Worm (Caenorhabditis elegans) whole organism, mixed stage, embryonic: ENCODE data around the gene pqn-65.

Source experiments
- blmp-1 ChIP-seq: fragments of 150-350 bp; optimal IDR thresholded peaks from 2 replicates; lab custom pipeline; 2014; ENCODE audit warnings: missing biosample characterization, missing genetic modification characterization
- ceh-43 ChIP-seq: fragments of 200-800 bp; sonication (Bioruptor generic); optimal IDR thresholded peaks from 2 replicates; lab custom pipeline; 2018; ENCODE audit warnings: mild to moderate bottlenecking, missing genetic modification characterization, moderate library complexity, missing compliant biosample characterization
- lin-32 ChIP-seq: fragments of 200-800 bp; sonication (Bioruptor generic); optimal IDR thresholded peaks from 2 replicates; lab custom pipeline; 2018; ENCODE audit warnings: mild to moderate bottlenecking, missing genetic modification characterization, missing compliant biosample characterization
- mep-1 ChIP-seq: fragments of 150-350 bp; optimal IDR thresholded peaks from 2 replicates; lab custom pipeline; 2017; ENCODE audit warnings: missing biosample characterization, missing genetic modification reagents, missing genetic modification characterization, inconsistent platforms
- nhr-237 ChIP-seq: fragments of 150-350 bp; optimal IDR thresholded peaks from 2 replicates; lab custom pipeline; 2014; ENCODE audit warnings: missing biosample characterization, missing genetic modification characterization
- pha-4 ChIP-seq: fragments of 150-350 bp; optimal IDR thresholded peaks from 2 replicates; lab custom pipeline; 2018; ENCODE audit warnings: missing biosample characterization, missing genetic modification reagents, missing genetic modification characterization
- sem-2 ChIP-seq: fragments of 200-800 bp; sonication (Bioruptor generic); optimal IDR thresholded peaks from 2 replicates; lab custom pipeline; 2018; ENCODE audit warnings: mild to moderate bottlenecking, missing genetic modification characterization, missing compliant biosample characterization
- snpc-4 ChIP-seq: fragments of 150-350 bp; optimal IDR thresholded peaks from 2 replicates; lab custom pipeline; 2014; ENCODE audit warnings: missing biosample characterization, missing genetic modification characterization
- ztf-11 ChIP-seq: fragments of 150-350 bp; optimal IDR thresholded peaks from 2 replicates; lab custom pipeline; 2014; ENCODE audit warnings: missing biosample characterization, missing genetic modification characterization

DNA sequence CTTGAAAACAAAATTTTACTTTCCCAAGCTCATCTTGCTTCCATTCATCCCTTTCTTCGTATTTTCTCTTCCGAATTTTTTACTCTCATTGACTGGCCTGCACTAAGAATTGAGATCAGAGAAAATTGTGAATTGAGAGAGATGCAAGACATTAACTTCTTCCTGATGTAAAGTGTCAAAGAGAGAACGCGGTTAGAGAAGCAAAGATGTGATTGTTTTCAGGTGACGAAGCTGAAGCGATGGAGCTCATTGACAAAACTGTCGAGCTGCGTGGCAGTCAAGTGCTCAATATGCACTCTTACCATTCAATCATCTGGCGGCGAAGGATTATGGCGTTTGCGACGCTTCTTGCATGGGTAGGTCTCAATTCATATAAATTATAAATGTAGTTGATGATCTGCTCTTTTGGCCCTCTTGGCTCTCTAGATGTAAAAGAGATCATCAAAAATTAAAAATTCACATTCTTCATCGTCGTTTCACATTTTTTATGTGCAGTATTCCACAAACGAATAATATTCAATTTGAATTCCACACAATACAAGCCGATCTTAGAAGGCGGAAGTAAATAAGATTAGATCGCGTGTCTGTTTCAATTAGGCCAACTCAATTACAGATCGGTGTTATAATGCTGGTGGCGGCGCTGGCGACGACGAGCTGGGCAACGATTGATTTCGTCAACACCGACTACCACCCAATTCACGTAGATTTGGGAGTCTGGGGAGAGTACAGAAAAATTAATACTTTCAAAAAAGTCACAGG, 9.6 kb upstream of the pqn-65 start:
- TF ChIP-seq pha-4 (tag; lab: Kevin White, UChicago): no peak
- TF ChIP-seq snpc-4 (tag; lab: Kevin White, UChicago): no peak
- TF ChIP-seq blmp-1 (tag; lab: Kevin White, UChicago): no peak
- TF ChIP-seq ztf-11: no peak
- no peak for TF ChIP-seq mep-1 (tag; lab: Kevin White, UChicago)
- TF ChIP-seq ceh-43: no peak
- no peak for TF ChIP-seq lin-32
- no peak for TF ChIP-seq nhr-237 (tag; lab: Kevin White, UChicago)
- no peak for TF ChIP-seq sem-2 (GFP tag; lab: Kevin White, UChicago)
